Worm (Caenorhabditis elegans): ENCODE data around the gene cwp-2.

DNA sequence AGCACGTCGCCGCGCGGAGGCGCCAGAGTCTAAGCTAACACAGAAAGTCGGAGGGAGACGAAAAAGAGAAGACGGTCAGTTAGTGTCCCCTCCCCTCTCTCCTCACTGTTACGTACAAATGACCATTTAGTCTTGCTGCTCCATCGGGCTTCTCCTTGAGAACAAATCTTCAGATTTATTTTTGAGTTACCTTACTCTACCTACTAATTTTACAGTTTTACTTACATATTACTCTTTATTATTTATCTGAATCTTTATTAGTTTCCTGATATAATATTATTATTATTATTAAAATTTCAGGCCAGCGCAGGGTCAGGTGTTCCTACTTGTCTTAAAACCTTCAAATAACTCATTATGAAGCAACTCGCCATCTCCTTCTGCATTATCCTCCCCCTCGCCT lies 41.6 kb downstream of the cwp-2 start, which contains the start of gene R02F11.1:
- TF ChIP-seq ama-1 (optimal IDR thresholded peaks at IDR 0.05) (no peak), tra-4 (tag; optimal IDR thresholded peaks at IDR 0.05) (no peak), hmbx-1 (tag; optimal IDR thresholded peaks at IDR 0.05) (no peak)

All from whole organism, early embryonic.